Worm (Caenorhabditis elegans) whole organism, young adult: ENCODE measurements around the gene M04G7.2.

ENCODE experiments used
- C06A6.2 ChIP-seq: fragments of 200-800 bp; sonication (Bioruptor generic); conservative IDR thresholded peaks from 2 replicates; pipeline ENCODE4 v1.3.6; 2022; ENCODE audit warnings: missing genetic modification characterization, missing compliant biosample characterization
- D2030.7 ChIP-seq: fragments of 200-800 bp; sonication (Bioruptor generic); IDR thresholded peaks from 2 replicates; pipeline ENCODE4 v1.3.6; 2022; ENCODE audit warnings: missing genetic modification reagents, missing genetic modification characterization, missing compliant biosample characterization
- F39B2.1 ChIP-seq: fragments of 200-800 bp; sonication (Bioruptor generic); IDR thresholded peaks from 2 replicates; pipeline ENCODE4 v1.3.6; 2022; ENCODE audit warnings: missing genetic modification reagents, missing genetic modification characterization, missing compliant biosample characterization
- K11D2.4 ChIP-seq: fragments of 200-800 bp; sonication (Bioruptor generic); IDR thresholded peaks from 2 replicates; pipeline ENCODE4 v1.3.6; 2022; ENCODE audit warnings: missing genetic modification reagents, missing genetic modification characterization, missing compliant biosample characterization
- ama-1 ChIP-seq, 3 experiments: fragments of 150-350 bp in 1 of 3; sonication (generic microtip) in 2 of 3; optimal IDR thresholded peaks; 2 replicates each; lab custom pipeline; 2014 to 2018; ENCODE audit warnings: missing biosample characterization in 2 of 3, missing genetic modification characterization in 2 of 3, missing genetic modification reagents in 2 of 3
- attf-3 ChIP-seq: fragments of 200-800 bp; sonication (Bioruptor generic); conservative IDR thresholded peaks from 2 replicates; pipeline ENCODE4 v1.3.6; 2022; ENCODE audit warnings: missing genetic modification reagents, missing genetic modification characterization, missing compliant biosample characterization
- ceh-100 ChIP-seq: fragments of 200-800 bp; sonication (Bioruptor generic); IDR thresholded peaks from 2 replicates; pipeline ENCODE4 v1.3.6; 2022; ENCODE audit warnings: missing genetic modification reagents, missing genetic modification characterization, missing compliant biosample characterization
- ceh-27 ChIP-seq: fragments of 200-800 bp; sonication (Bioruptor generic); optimal IDR thresholded peaks from 2 replicates; lab custom pipeline; 2018; ENCODE audit warnings: mild to moderate bottlenecking, missing genetic modification characterization, moderate library complexity, missing compliant biosample characterization
- chd-7 ChIP-seq: sonication (generic microtip); optimal IDR thresholded peaks from 2 replicates; lab custom pipeline; 2016; ENCODE audit warnings: mild to moderate bottlenecking, missing genetic modification characterization, moderate library complexity, missing compliant biosample characterization
- efl-1 ChIP-seq: fragments of 150-350 bp; optimal IDR thresholded peaks from 2 replicates; lab custom pipeline; 2014; ENCODE audit warnings: missing biosample characterization, missing genetic modification reagents, missing genetic modification characterization
- egl-18 ChIP-seq: fragments of 200-800 bp; sonication (Bioruptor generic); IDR thresholded peaks from 2 replicates; pipeline ENCODE4 v1.3.6; 2022; ENCODE audit warnings: missing genetic modification reagents, missing genetic modification characterization, missing compliant biosample characterization
- hsf-1 ChIP-seq: fragments of 200-800 bp; sonication (Bioruptor generic); IDR thresholded peaks from 2 replicates; pipeline ENCODE4 v1.3.6; 2022; ENCODE audit warnings: missing genetic modification reagents, missing genetic modification characterization, missing compliant biosample characterization
- let-607 ChIP-seq, 2 experiments: fragments of 200-800 bp in 1 of 2; sonication (Bioruptor generic) in 1 of 2; sonication (generic microtip) in 1 of 2; optimal IDR thresholded peaks; 2 replicates each; lab custom pipeline; 2016 to 2018; ENCODE audit warnings: mild to moderate bottlenecking in 2 of 2, missing compliant biosample characterization in 2 of 2, missing genetic modification characterization in 2 of 2, moderate library complexity in 2 of 2, missing genotype in 1 of 2
- lsl-1 ChIP-seq: fragments of 200-800 bp; sonication (Bioruptor generic); optimal IDR thresholded peaks from 2 replicates; lab custom pipeline; 2018; ENCODE audit warnings: mild to moderate bottlenecking, missing genetic modification characterization, moderate library complexity, missing compliant biosample characterization
- madf-6 ChIP-seq: fragments of 200-800 bp; sonication (Bioruptor generic); IDR thresholded peaks from 2 replicates; pipeline ENCODE4 v1.3.6; 2022; ENCODE audit warnings: missing genetic modification reagents, missing genetic modification characterization, missing compliant biosample characterization
- mel-28 ChIP-seq: sonication (generic microtip); optimal IDR thresholded peaks from 2 replicates; lab custom pipeline; 2016; ENCODE audit warnings: borderline replicate concordance, mild to moderate bottlenecking, missing genetic modification characterization, missing compliant biosample characterization
- nfyb-1 ChIP-seq: fragments of 200-800 bp; sonication (Bioruptor generic); IDR thresholded peaks from 2 replicates; pipeline ENCODE4 v1.3.6; 2022; ENCODE audit warnings: missing genetic modification reagents, missing genetic modification characterization, missing compliant biosample characterization
- nhr-80 ChIP-seq: sonication (generic microtip); optimal IDR thresholded peaks from 2 replicates; lab custom pipeline; 2016; ENCODE audit warnings: missing genetic modification characterization, missing compliant biosample characterization
- pbrm-1 ChIP-seq: fragments of 200-800 bp; sonication (Bioruptor generic); IDR thresholded peaks from 2 replicates; pipeline ENCODE4 v1.3.6; 2022; ENCODE audit warnings: missing genetic modification reagents, missing genetic modification characterization, missing compliant biosample characterization
- pha-4 ChIP-seq: fragments of 150-350 bp; sonication (generic microtip); optimal IDR thresholded peaks from 2 replicates; lab custom pipeline; 2014; ENCODE audit warnings: missing biosample characterization, missing genetic modification reagents, missing genetic modification characterization
- repo-1 ChIP-seq: sonication (generic microtip); optimal IDR thresholded peaks from 2 replicates; lab custom pipeline; 2017; ENCODE audit warnings: mild to moderate bottlenecking, missing genetic modification characterization, missing compliant biosample characterization
- sea-2 ChIP-seq: fragments of 200-800 bp; sonication (Bioruptor generic); IDR thresholded peaks from 2 replicates; pipeline ENCODE4 v1.3.6; 2022; ENCODE audit warnings: missing genetic modification characterization, missing compliant biosample characterization
- snpc-1.1 ChIP-seq: sonication (generic microtip); optimal IDR thresholded peaks from 2 replicates; lab custom pipeline; 2017; ENCODE audit warnings: missing genetic modification characterization, mild to moderate bottlenecking, missing compliant biosample characterization, antibody characterized with exemption, moderate library complexity, missing genotype, missing genetic modification reagents; ENCODE audit not compliant: insufficient read depth
- tlf-1 ChIP-seq: fragments of 200-800 bp; sonication (Bioruptor generic); optimal IDR thresholded peaks from 2 replicates; lab custom pipeline; 2018; ENCODE audit warnings: mild to moderate bottlenecking, missing genetic modification characterization, missing compliant biosample characterization
- ztf-22 ChIP-seq: fragments of 200-800 bp; sonication (Bioruptor generic); optimal IDR thresholded peaks from 2 replicates; lab custom pipeline; 2018; ENCODE audit warnings: mild to moderate bottlenecking, missing genetic modification characterization, moderate library complexity, missing compliant biosample characterization
- ztf-28 ChIP-seq: fragments of 200-800 bp; sonication (Bioruptor generic); IDR thresholded peaks from 2 replicates; pipeline ENCODE4 v1.3.6; 2022; ENCODE audit warnings: missing genetic modification reagents, missing genetic modification characterization, missing compliant biosample characterization

The M04G7.2 gene

DNA sequence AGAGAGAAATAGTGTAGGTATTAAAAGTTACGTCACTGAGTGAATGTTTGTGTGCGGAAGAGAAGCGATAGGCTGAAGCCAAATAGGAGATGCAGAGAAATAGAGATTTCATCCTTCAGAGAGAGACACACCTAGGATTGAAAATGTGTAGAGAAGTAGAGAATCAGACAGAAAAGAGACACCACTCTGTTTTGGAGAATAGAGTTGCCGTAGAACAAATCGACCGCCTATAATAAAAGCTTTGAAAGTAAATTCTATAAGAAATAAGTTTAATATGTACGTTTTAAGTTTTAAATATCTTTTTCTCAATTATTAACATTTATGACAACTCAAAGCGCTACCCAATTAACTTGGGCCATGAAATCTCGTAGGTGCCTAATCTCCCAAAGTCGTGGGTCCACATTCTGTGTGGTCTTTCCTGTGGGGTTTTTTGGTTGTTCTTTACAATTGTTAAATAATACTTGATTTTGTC is 50.4 kb downstream of the M04G7.2 start, which contains the start of gene T07A9.12 (continued):
- TF ChIP-seq ama-1 (optimal IDR thresholded peaks at IDR 0.05; lab: Kevin White, UChicago), result no peak
- no peak for TF ChIP-seq ama-1 (GFP tag; optimal IDR thresholded peaks at IDR 0.05; lab: Kevin White, UChicago)
- no peak for TF ChIP-seq snpc-1.1 (tag; lab: Kevin White, UChicago)
- TF ChIP-seq attf-3, result no peak
- no peak for TF ChIP-seq efl-1 (GFP tag; lab: Kevin White, UChicago)
- no peak for TF ChIP-seq pha-4 (tag; lab: Kevin White, UChicago)
- TF ChIP-seq, all 124 proteins: peak for 15

DNA sequence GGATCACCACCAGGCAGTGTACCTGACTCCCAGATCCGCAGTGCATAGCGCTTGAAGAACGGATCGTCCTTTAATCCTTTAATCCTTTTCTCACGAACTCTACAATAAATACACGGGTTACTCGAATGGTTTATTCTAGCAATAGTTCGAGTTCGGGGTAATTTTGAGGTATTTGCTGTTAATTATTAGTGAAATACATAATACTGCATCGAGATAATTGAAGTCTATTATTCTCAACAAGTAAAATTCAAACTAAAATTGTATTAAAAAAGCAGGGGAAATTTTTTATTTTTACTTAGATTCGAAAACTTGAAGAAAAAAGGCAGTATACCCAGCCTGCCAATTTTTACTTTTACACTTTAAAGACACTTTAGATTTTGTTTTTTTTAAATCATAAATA is 50.9 kb downstream of the M04G7.2 start, which contains the start of gene kgb-1:
Gene kgb-1 (minus strand): TSS at position 101 of the 400 bp plus-strand sequence.
- TF ChIP-seq K11D2.4 (GFP tag; lab: Robert Waterston, UW), result no peak
- no peak for TF ChIP-seq mel-28
- no peak for TF ChIP-seq madf-6 (GFP tag; lab: Robert Waterston, UW)
- no peak for TF ChIP-seq C06A6.2 (GFP tag; lab: Robert Waterston, UW)
- no peak for TF ChIP-seq nhr-80 (tag; lab: Kevin White, UChicago)
- TF ChIP-seq ceh-27, result no peak
- no peak for TF ChIP-seq ceh-100
- TF ChIP-seq D2030.7 (GFP tag; lab: Robert Waterston, UW), result no peak
- no peak for TF ChIP-seq ztf-28 (GFP tag; lab: Robert Waterston, UW)
- TF ChIP-seq hsf-1 (GFP tag; lab: Robert Waterston, UW), result no peak
- TF ChIP-seq F39B2.1 (GFP tag; lab: Robert Waterston, UW), result no peak
- TF ChIP-seq egl-18 (GFP tag; lab: Robert Waterston, UW), result no peak
- no peak for TF ChIP-seq repo-1 (tag; lab: Kevin White, UChicago)
- no peak for TF ChIP-seq ztf-22 (GFP tag; lab: Kevin White, UChicago)
- TF ChIP-seq nfyb-1 (GFP tag; lab: Robert Waterston, UW), result no peak
- TF ChIP-seq let-607 (tag; optimal IDR thresholded peaks at IDR 0.05; lab: Kevin White, UChicago), result no peak
- TF ChIP-seq lsl-1 (GFP tag; lab: Kevin White, UChicago), result no peak
- TF ChIP-seq pbrm-1 (GFP tag; lab: Robert Waterston, UW), result no peak
- no peak for TF ChIP-seq pha-4 (tag; lab: Kevin White, UChicago)

DNA sequence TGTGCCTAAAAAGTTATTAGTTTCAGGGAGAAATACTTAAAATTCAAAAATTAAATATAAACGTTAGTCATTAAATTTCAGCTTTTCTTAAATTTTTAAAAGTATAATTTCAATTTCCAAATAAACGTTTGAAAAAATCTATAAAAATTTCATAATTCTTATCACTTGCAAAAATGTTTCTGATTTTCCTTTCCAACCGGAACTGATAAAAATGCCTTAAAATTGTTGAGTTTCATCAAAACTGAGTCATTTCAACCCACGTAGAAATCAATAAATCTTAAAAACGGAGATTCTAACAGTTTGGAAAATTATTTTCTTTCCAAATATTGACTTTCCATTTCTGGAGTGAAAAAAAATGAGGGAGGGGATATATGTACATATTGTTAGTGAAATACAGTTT is 51.9 kb downstream of the M04G7.2 start:
- TF ChIP-seq sea-2 (GFP tag; lab: Robert Waterston, UW) (no peak), nhr-80 (tag; lab: Kevin White, UChicago) (peak; percentile 19), tlf-1 (no peak), chd-7 (no peak)
